Worm (Caenorhabditis elegans) whole organism, late embryonic: ENCODE measurements around the gene acs-18.

Experiments
- ceh-24 ChIP-seq: sonication (generic microtip); optimal IDR thresholded peaks from 2 replicates; lab custom pipeline; 2016; ENCODE audit warnings: mild to moderate bottlenecking, missing genetic modification characterization, missing compliant biosample characterization
- elt-2 ChIP-seq: sonication (generic microtip); optimal IDR thresholded peaks from 2 replicates; lab custom pipeline; 2016; ENCODE audit warnings: missing genetic modification reagents, missing genetic modification characterization, missing compliant biosample characterization
- ets-4 ChIP-seq: sonication (generic microtip); optimal IDR thresholded peaks from 2 replicates; lab custom pipeline; 2016; ENCODE audit warnings: missing genetic modification characterization, missing compliant biosample characterization
- hlh-13 ChIP-seq: fragments of 200-800 bp; sonication (Bioruptor generic); optimal IDR thresholded peaks from 2 replicates; lab custom pipeline; 2018; ENCODE audit warnings: mild to moderate bottlenecking, missing genetic modification characterization, missing compliant biosample characterization
- hlh-8 ChIP-seq: sonication (generic microtip); optimal IDR thresholded peaks from 2 replicates; lab custom pipeline; 2016; ENCODE audit warnings: missing genotype, missing genetic modification characterization, missing compliant biosample characterization
- lin-11 ChIP-seq: fragments of 200-800 bp; sonication (Bioruptor generic); optimal IDR thresholded peaks from 2 replicates; lab custom pipeline; 2018; ENCODE audit warnings: mild to moderate bottlenecking, missing genetic modification characterization, missing compliant biosample characterization
- rnt-1 ChIP-seq: sonication (generic microtip); optimal IDR thresholded peaks from 2 replicates; lab custom pipeline; 2016; ENCODE audit warnings: missing genetic modification characterization, missing compliant biosample characterization
- sox-4 ChIP-seq: sonication (generic microtip); optimal IDR thresholded peaks from 2 replicates; lab custom pipeline; 2017; ENCODE audit warnings: mild to moderate bottlenecking, missing genetic modification characterization, inconsistent platforms, missing compliant biosample characterization

- TF ChIP-seq elt-2: no peak
- no peak for TF ChIP-seq ceh-24 (tag; lab: Kevin White, UChicago)
- no peak for TF ChIP-seq ets-4 (tag; lab: Kevin White, UChicago)
- TF ChIP-seq sox-4 (tag; lab: Kevin White, UChicago): no peak
- no peak for TF ChIP-seq hlh-8 (tag; lab: Kevin White, UChicago)
- TF ChIP-seq rnt-1 (tag; lab: Kevin White, UChicago): no peak
- no peak for TF ChIP-seq hlh-13
- TF ChIP-seq lin-11 (tag; lab: Kevin White, UChicago): no peak
These were observed 36.5 kb downstream of the acs-18 start, which contains the start of gene Y43C5A.7 for ce11 chrIV:10276960-10277359.
